Fruit fly (Drosophila melanogaster): ENCODE data around the gene prc.

prc gene

dm6 chr3L:11992960-11993359 lies 27.0 kb upstream of the prc start, which contains the start of gene viaf (continued):
- TF ChIP-seq tna (GFP tag; IDR thresholded peaks at IDR 0.05; ENCODE audit: partially characterized antibody) (peak; percentile 86), tin (GFP tag; optimal IDR thresholded peaks at IDR 0.05) (peak; percentile 56), nerfin-1 (tag; optimal IDR thresholded peaks at IDR 0.05) (no peak), sqz (GFP tag; optimal IDR thresholded peaks at IDR 0.05) (no peak), CG10543 (GFP tag; optimal IDR thresholded peaks at IDR 0.05) (no peak), Oaz (GFP tag; IDR thresholded peaks at IDR 0.05) (no peak), CG12942 (GFP tag; optimal IDR thresholded peaks at IDR 0.05) (peak; percentile 42), CG4282 (GFP tag; optimal IDR thresholded peaks at IDR 0.05) (no peak), Meics (GFP tag; optimal IDR thresholded peaks at IDR 0.05) (no peak), klu (GFP tag; IDR thresholded peaks at IDR 0.05) (no peak), Dref (GFP tag; IDR thresholded peaks at IDR 0.05) (peak; percentile 61), NC2β (GFP tag; optimal IDR thresholded peaks at IDR 0.05) (peak; percentile 6), CG1603 (tag; optimal IDR thresholded peaks at IDR 0.05) (no peak), slou (GFP tag; optimal IDR thresholded peaks at IDR 0.05) (peak; percentile 27), CG15479 (GFP tag; optimal IDR thresholded peaks at IDR 0.05) (no peak), Dp (GFP tag; optimal IDR thresholded peaks at IDR 0.05) (peak; percentile 43), al (GFP tag; IDR thresholded peaks at IDR 0.05) (peak; percentile 49), CG12299 (tag; optimal IDR thresholded peaks at IDR 0.05) (peak; percentile 26), ci (GFP tag; IDR thresholded peaks at IDR 0.05) (peak; percentile 76), Nf-YB (GFP tag; optimal IDR thresholded peaks at IDR 0.05) (no peak), cwo (GFP tag; optimal IDR thresholded peaks at IDR 0.05) (no peak), CG3281 (GFP tag; optimal IDR thresholded peaks at IDR 0.05) (no peak), fu2 (GFP tag; optimal IDR thresholded peaks at IDR 0.05) (no peak), crol (GFP tag; IDR thresholded peaks at IDR 0.05) (no peak), CTCF (GFP tag; optimal IDR thresholded peaks at IDR 0.05) (peak; percentile 49), CG9797 (GFP tag; optimal IDR thresholded peaks at IDR 0.05) (no peak), schlank (tag; optimal IDR thresholded peaks at IDR 0.05) (no peak), CoRest (tag; optimal IDR thresholded peaks at IDR 0.05) (peak; percentile 60), sna (GFP tag; IDR thresholded peaks at IDR 0.05; ENCODE audit: partially characterized antibody) (peak; percentile 94), E2f2 (GFP tag; IDR thresholded peaks at IDR 0.05) (peak; percentile 58; the same call in 1 of the 2 replicates), CrebB (tag; optimal IDR thresholded peaks at IDR 0.05) (no peak), kay (GFP tag; optimal IDR thresholded peaks at IDR 0.05) (peak; percentile 99), CG6175 (GFP tag; IDR thresholded peaks at IDR 0.05) (no peak), ERR (GFP tag; optimal IDR thresholded peaks at IDR 0.05) (no peak), wdn (GFP tag; IDR thresholded peaks at IDR 0.05) (no peak), Hey (tag; optimal IDR thresholded peaks at IDR 0.05) (no peak), zfh1 (GFP tag; IDR thresholded peaks at IDR 0.05) (peak; percentile 61; the same call in 1 of the 3 replicates), HHEX (GFP tag; optimal IDR thresholded peaks at IDR 0.05) (no peak), phol (tag; optimal IDR thresholded peaks at IDR 0.05) (peak; percentile 69), zen2 (GFP tag; IDR thresholded peaks at IDR 0.05; ENCODE audit: partially characterized antibody) (peak; percentile 79), Ptx1 (GFP tag; IDR thresholded peaks at IDR 0.05) (peak; percentile 30; the same call in 1 of the 2 replicates), Deaf1 (tag; optimal IDR thresholded peaks at IDR 0.05) (no peak), ATbp (GFP tag; optimal IDR thresholded peaks at IDR 0.05) (no peak), mam (GFP tag; optimal IDR thresholded peaks at IDR 0.05) (peak; percentile 31), HLH3B (GFP tag; IDR thresholded peaks at IDR 0.05) (peak; percentile 42; the same call in 1 of the 2 replicates), CG14667 (GFP tag; IDR thresholded peaks at IDR 0.05) (no peak), CG13287 (GFP tag; IDR thresholded peaks at IDR 0.05; ENCODE audit: partially characterized antibody) (peak; percentile 95), CG34376 (GFP tag; optimal IDR thresholded peaks at IDR 0.05) (no peak), CG1647 (GFP tag; optimal IDR thresholded peaks at IDR 0.05) (peak; percentile 9), CG10274 (GFP tag; optimal IDR thresholded peaks at IDR 0.05) (no peak), CG8478 (optimal IDR thresholded peaks at IDR 0.05) (no peak), Fer3 (tag; optimal IDR thresholded peaks at IDR 0.05) (no peak)

Measured in whole organism, embryonic.